Worm (Caenorhabditis elegans) whole organism, midembryonic: ENCODE data around the gene taf-3.

Source experiments
- T22C8.4 ChIP-seq: fragments of 200-800 bp; sonication (Bioruptor generic); IDR thresholded peaks from 2 replicates; pipeline ENCODE4 v1.3.6; 2022; ENCODE audit warnings: missing genetic modification characterization, missing compliant biosample characterization
- flt-1 ChIP-seq: fragments of 200-800 bp; sonication (Bioruptor generic); IDR thresholded peaks from 2 replicates; pipeline ENCODE4 v1.3.6; 2022; ENCODE audit warnings: missing genetic modification characterization, missing compliant biosample characterization
- med-1 ChIP-seq: sonication (generic microtip); optimal IDR thresholded peaks from 2 replicates; lab custom pipeline; 2017; ENCODE audit warnings: missing genetic modification characterization, mild to moderate bottlenecking, missing compliant biosample characterization, antibody characterized with exemption, missing genetic modification reagents; ENCODE audit not compliant: insufficient read depth
- ztf-23 ChIP-seq: fragments of 200-800 bp; sonication (Bioruptor generic); IDR thresholded peaks from 2 replicates; pipeline ENCODE4 v1.3.6; 2022; ENCODE audit warnings: missing genetic modification reagents, missing genetic modification characterization, missing compliant biosample characterization

DNA sequence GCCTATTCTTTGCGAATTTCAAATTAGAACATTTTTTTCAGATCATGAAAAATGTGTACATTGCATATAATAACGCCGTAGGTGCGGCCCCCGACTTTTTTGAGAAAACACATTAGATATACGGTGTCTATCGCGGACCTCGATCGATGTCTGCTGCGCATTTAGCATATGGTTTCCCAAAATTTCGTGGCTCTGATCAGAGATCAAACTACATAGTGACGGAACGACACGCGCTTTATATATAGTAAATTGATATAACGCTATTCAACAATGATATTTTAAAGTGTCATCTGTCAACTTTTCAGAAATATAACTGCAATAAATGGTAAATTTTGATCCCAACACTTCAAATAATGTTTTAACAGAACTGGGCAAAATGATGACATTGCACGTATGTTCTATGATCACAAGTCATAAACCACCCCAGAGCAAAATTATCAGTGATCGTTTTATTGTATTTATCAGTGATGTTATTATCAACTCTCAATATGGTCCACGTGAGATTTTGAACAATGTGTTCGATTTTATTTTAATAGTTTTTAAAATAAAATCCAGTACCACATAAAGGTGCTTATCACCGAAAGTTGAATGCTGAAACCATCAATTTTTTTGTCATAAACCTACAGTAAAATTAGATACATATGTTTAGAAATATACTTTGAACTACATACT, 14.1 kb downstream of the taf-3 start:
- TF ChIP-seq T22C8.4 (GFP tag; lab: Robert Waterston, UW) (no peak), flt-1 (GFP tag; lab: Robert Waterston, UW) (no peak), ztf-23 (GFP tag; lab: Robert Waterston, UW) (no peak), med-1 (GFP tag; lab: Kevin White, UChicago) (no peak)
